Fruit fly (Drosophila melanogaster): ENCODE data around the gene COX6AL2.

Gene COX6AL2

dm6 chr3L:18914100-18914683, at the start of gene COX6AL2:
TSS of gene COX6AL2 (minus strand) at chr3L:18914150.
- TF ChIP-seq foxo (GFP tag; optimal IDR thresholded peaks at IDR 0.05), result no peak
- TF ChIP-seq Abd-B (GFP tag; optimal IDR thresholded peaks at IDR 0.05), result no peak
- no peak for TF ChIP-seq Rel (GFP tag; optimal IDR thresholded peaks at IDR 0.05)
- TF ChIP-seq Rel (tag; optimal IDR thresholded peaks at IDR 0.05), result no peak

dm6 chr3L:18957032-18957431, 43.1 kb upstream of the COX6AL2 start:
- TF ChIP-seq CG32264 (GFP tag; optimal IDR thresholded peaks at IDR 0.05) (no peak), pan (optimal IDR thresholded peaks at IDR 0.05) (peak; percentile 3), dsf (GFP tag; optimal IDR thresholded peaks at IDR 0.05; ENCODE audit: borderline replicate concordance) (no peak), N (GFP tag; optimal IDR thresholded peaks at IDR 0.05) (peak; percentile 79), Myc (optimal IDR thresholded peaks at IDR 0.05) (peak; percentile 66), Rel (GFP tag; optimal IDR thresholded peaks at IDR 0.05) (no peak), Rel (tag; optimal IDR thresholded peaks at IDR 0.05) (no peak)

dm6 chr3L:18952399-18952798, 38.4 kb upstream of the COX6AL2 start:
- TF ChIP-seq Myc (optimal IDR thresholded peaks at IDR 0.05), result no peak
- TF ChIP-seq Abd-B (GFP tag; optimal IDR thresholded peaks at IDR 0.05), result no peak
- no peak for TF ChIP-seq ey (GFP tag; optimal IDR thresholded peaks at IDR 0.05)
- no peak for TF ChIP-seq CG32264 (GFP tag; optimal IDR thresholded peaks at IDR 0.05)
- TF ChIP-seq woc (GFP tag; optimal IDR thresholded peaks at IDR 0.05), result peak; percentile 37
- no peak for TF ChIP-seq dsf (GFP tag; optimal IDR thresholded peaks at IDR 0.05; ENCODE audit: borderline replicate concordance)
- no peak for TF ChIP-seq foxo (GFP tag; optimal IDR thresholded peaks at IDR 0.05)
- no peak for TF ChIP-seq Jra (GFP tag; optimal IDR thresholded peaks at IDR 0.05)
- no peak for TF ChIP-seq Hr78 (GFP tag; optimal IDR thresholded peaks at IDR 0.05)
- TF ChIP-seq fru (GFP tag; optimal IDR thresholded peaks at IDR 0.05), result peak; percentile 56
- TF ChIP-seq lola (GFP tag; optimal IDR thresholded peaks at IDR 0.05), result no peak
- TF ChIP-seq tai (GFP tag; optimal IDR thresholded peaks at IDR 0.05), result no peak
- no peak for TF ChIP-seq brk (GFP tag; optimal IDR thresholded peaks at IDR 0.05)
- TF ChIP-seq CrebA (GFP tag; optimal IDR thresholded peaks at IDR 0.05; ENCODE audit: borderline replicate concordance), result no peak
- no peak for TF ChIP-seq Hr83 (GFP tag; optimal IDR thresholded peaks at IDR 0.05; ENCODE audit: poor library complexity, severe bottlenecking)
- TF ChIP-seq Rel (GFP tag; optimal IDR thresholded peaks at IDR 0.05), result no peak
- TF ChIP-seq Rel (tag; optimal IDR thresholded peaks at IDR 0.05), result no peak
- no peak for TF ChIP-seq Dfd (GFP tag; optimal IDR thresholded peaks at IDR 0.05)
- peak in 1 of 2 experiments; percentile 26 for TF ChIP-seq dl (GFP tag; optimal IDR thresholded peaks at IDR 0.05; ENCODE audit: insufficient read depth in 1 of 2, partially characterized antibody in 2 of 2)
- TF ChIP-seq jim (GFP tag; optimal IDR thresholded peaks at IDR 0.05), result no peak
- TF ChIP-seq Hnf4 (GFP tag; optimal IDR thresholded peaks at IDR 0.05), result no peak
- TF ChIP-seq HLH106 (tag; optimal IDR thresholded peaks at IDR 0.05), result no peak
- no peak for TF ChIP-seq psq (GFP tag; optimal IDR thresholded peaks at IDR 0.05)

dm6 chr3L:18950359-18950758, 36.4 kb upstream of the COX6AL2 start, which contains the start of gene CG6836:
TSS of gene CG6836 (plus strand) at chr3L:18950629.
- TF ChIP-seq jim (GFP tag; optimal IDR thresholded peaks at IDR 0.05) (no peak), Myc (optimal IDR thresholded peaks at IDR 0.05) (no peak), CG32264 (GFP tag; optimal IDR thresholded peaks at IDR 0.05) (no peak), Dfd (GFP tag; optimal IDR thresholded peaks at IDR 0.05) (no peak), pan (optimal IDR thresholded peaks at IDR 0.05) (no peak), sage (GFP tag; optimal IDR thresholded peaks at IDR 0.05) (no peak), Vsx2 (GFP tag; optimal IDR thresholded peaks at IDR 0.05; ENCODE audit: partially characterized antibody) (no peak), dsf (GFP tag; optimal IDR thresholded peaks at IDR 0.05; ENCODE audit: borderline replicate concordance) (no peak), CG9705 (GFP tag; optimal IDR thresholded peaks at IDR 0.05) (no peak), sv (GFP tag; optimal IDR thresholded peaks at IDR 0.05) (no peak), Hr78 (GFP tag; optimal IDR thresholded peaks at IDR 0.05) (no peak)

- TF ChIP-seq usp (GFP tag; optimal IDR thresholded peaks at IDR 0.05) (no peak), N (GFP tag; optimal IDR thresholded peaks at IDR 0.05) (peak; percentile 34), sage (GFP tag; optimal IDR thresholded peaks at IDR 0.05) (no peak), HLH106 (tag; optimal IDR thresholded peaks at IDR 0.05) (no peak), Dif (GFP tag; optimal IDR thresholded peaks at IDR 0.05; ENCODE audit: partially characterized antibody) (peak; percentile 14), Myc (optimal IDR thresholded peaks at IDR 0.05) (peak; percentile 75), Vsx2 (GFP tag; optimal IDR thresholded peaks at IDR 0.05; ENCODE audit: partially characterized antibody) (peak; percentile 73), sv (GFP tag; optimal IDR thresholded peaks at IDR 0.05) (no peak)
Measured at dm6 chr3L:18949137-18949536, 35.2 kb upstream of the COX6AL2 start.

Data from whole organism, wandering third instar larva.